Fruit fly (Drosophila melanogaster) whole organism, embryonic: ENCODE measurements around the gene CG7294.

Experiments used
- ATbp ChIP-seq: fragments of 200-800 bp; sonication (Bioruptor generic); optimal IDR thresholded peaks from 2 replicates; lab custom pipeline; 2017; ENCODE audit warnings: missing biosample characterization, mild to moderate bottlenecking, missing genetic modification characterization, missing genetic modification reagents
- Adf1 ChIP-seq: fragments of 200-800 bp; sonication (Bioruptor generic); IDR thresholded peaks from 2 replicates; pipeline ENCODE4 v1.3.6; 2022; ENCODE audit warnings: missing biosample characterization, missing genetic modification characterization
- CG10462 ChIP-seq: fragments of 200-800 bp; sonication (Bioruptor generic); optimal IDR thresholded peaks from 2 replicates; lab custom pipeline; 2016; ENCODE audit warnings: missing biosample characterization, missing genetic modification characterization
- CG11696 ChIP-seq: fragments of 200-800 bp; sonication (Bioruptor generic); IDR thresholded peaks from 2 replicates; pipeline ENCODE4 v1.3.6; 2022; ENCODE audit warnings: missing biosample characterization, missing genetic modification characterization
- CG13123 ChIP-seq: fragments of 200-800 bp; sonication (Bioruptor generic); optimal IDR thresholded peaks from 2 replicates; lab custom pipeline; 2016; ENCODE audit warnings: missing biosample characterization, missing genetic modification characterization
- CG13287 ChIP-seq: fragments of 200-800 bp; sonication (Bioruptor generic); IDR thresholded peaks from 2 replicates; pipeline ENCODE4 v1.3.6; 2022; ENCODE audit warnings: missing biosample characterization, missing genetic modification characterization; ENCODE audit not compliant: partially characterized antibody
- CG13775 ChIP-seq: fragments of 200-800 bp; sonication (Bioruptor generic); optimal IDR thresholded peaks from 3 replicates; lab custom pipeline; 2017; ENCODE audit warnings: missing biosample characterization, mild to moderate bottlenecking, missing genetic modification characterization
- CG15073 ChIP-seq: fragments of 200-800 bp; sonication (Bioruptor generic); optimal IDR thresholded peaks from 2 replicates; lab custom pipeline; 2016; ENCODE audit warnings: missing biosample characterization, missing genetic modification characterization
- CG15696 ChIP-seq: fragments of 200-800 bp; sonication (Bioruptor generic); optimal IDR thresholded peaks from 2 replicates; lab custom pipeline; 2019; ENCODE audit warnings: missing biosample characterization, mild to moderate bottlenecking, missing genetic modification characterization, moderate library complexity
- CG17186 ChIP-seq: fragments of 200-800 bp; sonication (Bioruptor generic); optimal IDR thresholded peaks from 3 replicates; lab custom pipeline; 2017; ENCODE audit warnings: missing biosample characterization, missing genetic modification reagents, missing genetic modification characterization
- CG17328 ChIP-seq: fragments of 200-800 bp; sonication (Bioruptor generic); IDR thresholded peaks from 2 replicates; pipeline ENCODE4 v1.3.6; 2022; ENCODE audit warnings: missing biosample characterization, missing genetic modification characterization
- CG17385 ChIP-seq: fragments of 200-800 bp; sonication (Bioruptor generic); optimal IDR thresholded peaks from 3 replicates; lab custom pipeline; 2018; ENCODE audit warnings: missing biosample characterization, mild to moderate bottlenecking, missing genetic modification characterization
- CG17612 ChIP-seq: fragments of 200-800 bp; sonication (Bioruptor generic); IDR thresholded peaks from 2 replicates; pipeline ENCODE4 v1.3.6; 2022; ENCODE audit warnings: missing biosample characterization, missing genetic modification characterization
- CG18476 ChIP-seq: fragments of 200-800 bp; sonication (Bioruptor generic); optimal IDR thresholded peaks from 2 replicates; lab custom pipeline; 2016; ENCODE audit warnings: missing biosample characterization, mild to moderate bottlenecking, missing genetic modification characterization
- CG2129 ChIP-seq: fragments of 200-800 bp; sonication (Bioruptor generic); IDR thresholded peaks from 2 replicates; pipeline ENCODE4 v1.3.6; 2022; ENCODE audit warnings: missing biosample characterization, missing genetic modification characterization; ENCODE audit not compliant: partially characterized antibody
- CG32532 ChIP-seq: fragments of 200-800 bp; sonication (Bioruptor generic); IDR thresholded peaks from 2 replicates; pipeline ENCODE4 v1.3.6; 2022; ENCODE audit warnings: missing biosample characterization, missing genetic modification characterization
- CG34224 ChIP-seq: fragments of 200-800 bp; sonication (Bioruptor generic); IDR thresholded peaks from 3 replicates; pipeline ENCODE4 v1.3.6; 2022; ENCODE audit warnings: missing biosample characterization, missing genetic modification characterization; ENCODE audit not compliant: partially characterized antibody
- CG42726 ChIP-seq: fragments of 200-800 bp; sonication (Bioruptor generic); IDR thresholded peaks from 2 replicates; pipeline ENCODE4 v1.3.6; 2022; ENCODE audit warnings: missing biosample characterization, missing genetic modification characterization; ENCODE audit not compliant: partially characterized antibody
- CG4360 ChIP-seq: fragments of 200-800 bp; sonication (Bioruptor generic); IDR thresholded peaks from 2 replicates; pipeline ENCODE4 v1.3.6; 2022; ENCODE audit warnings: missing biosample characterization, missing genetic modification characterization
- CG4707 ChIP-seq: fragments of 200-800 bp; sonication (Bioruptor generic); optimal IDR thresholded peaks from 2 replicates; lab custom pipeline; 2018; ENCODE audit warnings: missing biosample characterization, mild to moderate bottlenecking, missing genetic modification characterization, moderate library complexity
- CG7271 ChIP-seq: fragments of 200-800 bp; sonication (Bioruptor generic); optimal IDR thresholded peaks from 2 replicates; lab custom pipeline; 2018; ENCODE audit warnings: missing biosample characterization, mild to moderate bottlenecking, missing genetic modification characterization, moderate library complexity
- CG8290 ChIP-seq, 3 experiments: fragments of 200-800 bp; sonication (Bioruptor generic); optimal IDR thresholded peaks; 2 replicates each; lab custom pipeline; 2016 to 2019; ENCODE audit warnings: missing biosample characterization in 3 of 3, missing genetic modification characterization in 3 of 3, mild to moderate bottlenecking in 2 of 3, moderate library complexity in 1 of 3
- CG9609 ChIP-seq: fragments of 200-800 bp; sonication (Bioruptor generic); optimal IDR thresholded peaks from 3 replicates; lab custom pipeline; 2016; ENCODE audit warnings: missing biosample characterization, missing genetic modification characterization
- CG9932 ChIP-seq: fragments of 200-800 bp; sonication (Bioruptor generic); IDR thresholded peaks from 2 replicates; pipeline ENCODE4 v1.3.6; 2022; ENCODE audit warnings: missing biosample characterization, missing genetic modification characterization
- D ChIP-seq, 2 experiments: fragments of 200-800 bp in 1 of 2; fragments of >200 bp in 1 of 2; sonication (Bioruptor generic) in 1 of 2; optimal IDR thresholded peaks; 2 replicates in 1 of 2; 3 replicates in 1 of 2; lab custom pipeline; 2017; ENCODE audit warnings: mild to moderate bottlenecking in 1 of 2, missing biosample characterization in 1 of 2, missing genetic modification characterization in 1 of 2, missing genetic modification reagents in 1 of 2
- HmgD ChIP-seq: fragments of 200-800 bp; sonication (Bioruptor generic); optimal IDR thresholded peaks from 3 replicates; lab custom pipeline; 2016; ENCODE audit warnings: missing biosample characterization, missing genetic modification characterization
- Kr ChIP-seq: fragments of 200-800 bp; sonication (Bioruptor generic); optimal IDR thresholded peaks from 2 replicates; lab custom pipeline; 2017; ENCODE audit warnings: missing biosample characterization, mild to moderate bottlenecking, missing genetic modification characterization
- MTF-1 ChIP-seq: fragments of 200-800 bp; sonication (Bioruptor generic); optimal IDR thresholded peaks from 2 replicates; lab custom pipeline; 2018; ENCODE audit warnings: missing biosample characterization, mild to moderate bottlenecking, missing genetic modification characterization, borderline replicate concordance
- Max ChIP-seq: fragments of 200-800 bp; sonication (Bioruptor generic); optimal IDR thresholded peaks from 2 replicates; lab custom pipeline; 2016; ENCODE audit warnings: missing biosample characterization, mild to moderate bottlenecking, missing genetic modification characterization
- NC2α ChIP-seq: fragments of 200-800 bp; sonication (Bioruptor generic); optimal IDR thresholded peaks from 2 replicates; lab custom pipeline; 2016; ENCODE audit warnings: missing biosample characterization, missing genetic modification characterization
- Ptx1 ChIP-seq: fragments of 200-800 bp; sonication (Bioruptor generic); IDR thresholded peaks from 2 replicates; pipeline ENCODE4 v1.3.6; 2022; ENCODE audit warnings: missing biosample characterization, missing genetic modification characterization
- YL-1 ChIP-seq: fragments of 200-800 bp; sonication (Bioruptor generic); optimal IDR thresholded peaks from 3 replicates; lab custom pipeline; 2017; ENCODE audit warnings: missing biosample characterization, mild to moderate bottlenecking, missing genetic modification characterization
- ase ChIP-seq: fragments of 200-800 bp; sonication (Bioruptor generic); IDR thresholded peaks from 3 replicates; pipeline ENCODE4 v1.3.6; 2022; ENCODE audit warnings: missing biosample characterization, missing genetic modification characterization
- az2 ChIP-seq: fragments of 200-800 bp; sonication (Bioruptor generic); optimal IDR thresholded peaks from 3 replicates; lab custom pipeline; 2016; ENCODE audit warnings: missing biosample characterization, missing genetic modification characterization
- dati ChIP-seq: fragments of 200-800 bp; sonication (Bioruptor generic); IDR thresholded peaks from 2 replicates; pipeline ENCODE4 v1.3.6; 2022; ENCODE audit warnings: missing biosample characterization, missing genetic modification characterization
- fd102C ChIP-seq: fragments of 200-800 bp; sonication (Bioruptor generic); optimal IDR thresholded peaks from 2 replicates; lab custom pipeline; 2018; ENCODE audit warnings: missing biosample characterization, mild to moderate bottlenecking, missing genetic modification characterization, moderate library complexity
- fd96Cb ChIP-seq: fragments of 200-800 bp; sonication (Bioruptor generic); optimal IDR thresholded peaks from 2 replicates; lab custom pipeline; 2018; ENCODE audit warnings: missing biosample characterization, mild to moderate bottlenecking, missing genetic modification characterization, moderate library complexity
- hkb ChIP-seq, 2 experiments: fragments of 200-800 bp in 1 of 2; fragments of >200 bp in 1 of 2; sonication (Bioruptor generic) in 1 of 2; IDR thresholded peaks in 1 of 2; optimal IDR thresholded peaks in 1 of 2; 2 replicates each; pipeline versions ENCODE4 v1.3.6 to Lab custom; 2017 to 2022; ENCODE audit warnings: missing biosample characterization in 1 of 2, missing genetic modification characterization in 1 of 2
- inv ChIP-seq: fragments of 200-800 bp; sonication (Bioruptor generic); IDR thresholded peaks from 2 replicates; pipeline ENCODE4 v1.3.6; 2022; ENCODE audit warnings: missing biosample characterization, missing genetic modification characterization; ENCODE audit not compliant: partially characterized antibody
- jumu ChIP-seq: fragments of 200-800 bp; sonication (Bioruptor generic); optimal IDR thresholded peaks from 3 replicates; lab custom pipeline; 2016; ENCODE audit warnings: missing biosample characterization, missing genetic modification characterization
- kni ChIP-seq: fragments of 200-800 bp; sonication (Bioruptor generic); optimal IDR thresholded peaks from 3 replicates; lab custom pipeline; 2017; ENCODE audit warnings: mild to moderate bottlenecking, missing biosample characterization, missing genetic modification reagents, missing genetic modification characterization
- odd ChIP-seq: fragments of 200-800 bp; sonication (Bioruptor generic); optimal IDR thresholded peaks from 2 replicates; lab custom pipeline; 2017; ENCODE audit warnings: missing biosample characterization, mild to moderate bottlenecking, missing genetic modification characterization
- otp ChIP-seq: fragments of 200-800 bp; sonication (Bioruptor generic); IDR thresholded peaks from 3 replicates; pipeline ENCODE4, ENCODE4 v1.3.6; 2022; ENCODE audit warnings: missing biosample characterization, missing genetic modification characterization
- pb ChIP-seq: fragments of 200-800 bp; sonication (Bioruptor generic); optimal IDR thresholded peaks from 3 replicates; lab custom pipeline; 2016; ENCODE audit warnings: missing biosample characterization, missing genetic modification characterization
- pnt ChIP-seq: fragments of 200-800 bp; sonication (Bioruptor generic); optimal IDR thresholded peaks from 3 replicates; lab custom pipeline; 2016; ENCODE audit warnings: missing biosample characterization, missing genetic modification characterization
- ranshi ChIP-seq: fragments of 200-800 bp; sonication (Bioruptor generic); IDR thresholded peaks from 2 replicates; pipeline ENCODE4 v1.3.6; 2022; ENCODE audit warnings: missing biosample characterization, missing genetic modification characterization
- stwl ChIP-seq: fragments of 200-800 bp; sonication (Bioruptor generic); optimal IDR thresholded peaks from 3 replicates; lab custom pipeline; 2018; ENCODE audit warnings: missing biosample characterization, mild to moderate bottlenecking, missing genetic modification characterization, moderate library complexity
- twi ChIP-seq: fragments of 200-800 bp; optimal IDR thresholded peaks from 2 replicates; lab custom pipeline; 2019; ENCODE audit warnings: missing biosample characterization, mild to moderate bottlenecking, missing genetic modification characterization, moderate library complexity
- usp ChIP-seq: fragments of >200 bp; optimal IDR thresholded peaks from 2 replicates; lab custom pipeline; 2017; ENCODE audit warnings: missing biosample characterization, missing genetic modification characterization

CG7294 gene

DNA sequence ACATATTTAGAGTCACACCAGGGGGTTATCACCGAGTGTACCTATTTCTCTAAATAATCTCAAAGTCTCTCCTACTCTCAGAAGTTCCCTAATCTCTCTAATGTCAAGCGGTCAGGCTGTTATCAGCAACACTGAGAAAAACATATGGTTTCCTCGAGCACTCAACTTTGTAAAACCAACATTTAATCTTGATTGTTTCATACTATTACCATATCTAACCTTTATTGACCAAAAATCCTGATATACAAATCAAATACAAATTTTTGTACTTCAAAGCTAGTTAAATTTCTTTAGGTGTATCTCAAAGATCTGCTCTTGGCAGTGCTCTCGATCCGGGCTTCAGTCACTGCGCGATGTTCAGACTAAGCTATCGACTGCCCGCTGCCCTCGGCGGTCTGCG is 14.2 kb upstream of the CG7294 start, which contains the start of gene CG6415 (continued):
- 0 out of 2 replicates have a peak, but pooled peaks have one; percentile 36 for TF ChIP-seq CG4360 (GFP tag; lab: Robert Waterston, UW)
- TF ChIP-seq kni (GFP tag; lab: Kevin White, UChicago), result no peak
- no peak for TF ChIP-seq YL-1 (GFP tag; lab: Kevin White, UChicago)
- TF ChIP-seq CG15696, result peak; percentile 81
- TF ChIP-seq CG17186 (GFP tag; lab: Kevin White, UChicago), result no peak
- no peak for TF ChIP-seq CG13287 (GFP tag; lab: Robert Waterston, UW)
- TF ChIP-seq CG34224 (GFP tag; lab: Robert Waterston, UW), result no peak
- TF ChIP-seq CG2129 (GFP tag; lab: Robert Waterston, UW), result no peak
- TF ChIP-seq Adf1 (GFP tag; lab: Robert Waterston, UW), result no peak
- TF ChIP-seq odd (GFP tag; lab: Kevin White, UChicago), result peak; percentile 30
- peak; percentile 32 for TF ChIP-seq pnt
- peak; percentile 46 for TF ChIP-seq CG13775 (GFP tag; lab: Kevin White, UChicago)
- TF ChIP-seq CG15073, result no peak
- peak; percentile 71 for TF ChIP-seq Ptx1
- TF ChIP-seq CG10462 (GFP tag; lab: Kevin White, UChicago), result peak; percentile 51
- peak; percentile 73; the same call in 2 of the 3 replicates for TF ChIP-seq ase
- TF ChIP-seq CG32532 (GFP tag; lab: Robert Waterston, UW), result peak; percentile 68; the same call in 1 of the 2 replicates
- peak; percentile 75 for TF ChIP-seq az2 (GFP tag; lab: Kevin White, UChicago)
- TF ChIP-seq NC2α, result peak; percentile 47
- no peak for TF ChIP-seq fd102C
- no peak for TF ChIP-seq HmgD (GFP tag; lab: Kevin White, UChicago)
- peak; percentile 6 for TF ChIP-seq pb (GFP tag; lab: Kevin White, UChicago)
- TF ChIP-seq CG13123, result peak; percentile 8
- no peak for TF ChIP-seq usp (GFP tag; lab: Kevin White, UChicago)
- peak; percentile 66 for TF ChIP-seq CG9609 (GFP tag; lab: Kevin White, UChicago)
- no peak for TF ChIP-seq CG7271
- TF ChIP-seq CG17328 (GFP tag; lab: Robert Waterston, UW), result peak; percentile 75
- no peak for TF ChIP-seq inv (GFP tag; lab: Robert Waterston, UW)
- no peak for TF ChIP-seq D (optimal IDR thresholded peaks at IDR 0.05; lab: Kevin White, UChicago)
- TF ChIP-seq D (GFP tag; optimal IDR thresholded peaks at IDR 0.05; lab: Kevin White, UChicago), result peak; percentile 68
- peak; percentile 58; the same call in 1 of the 2 replicates for TF ChIP-seq CG11696 (GFP tag; lab: Robert Waterston, UW)
- peak; percentile 75 for TF ChIP-seq fd96Cb (tag; lab: Kevin White, UChicago)
- TF ChIP-seq CG18476 (GFP tag; lab: Kevin White, UChicago), result peak; percentile 48
- TF ChIP-seq CG4707 (GFP tag; lab: Kevin White, UChicago), result no peak
- peak; percentile 50; the same call in 1 of the 2 replicates for TF ChIP-seq dati (GFP tag; lab: Robert Waterston, UW)
- TF ChIP-seq jumu (GFP tag; lab: Kevin White, UChicago), result peak; percentile 46
- no peak for TF ChIP-seq hkb (optimal IDR thresholded peaks at IDR 0.05; lab: Kevin White, UChicago)
- TF ChIP-seq hkb (GFP tag; IDR thresholded peaks at IDR 0.05; lab: Robert Waterston, UW), result peak; percentile 65
- peak; percentile 71 for TF ChIP-seq ATbp (GFP tag; lab: Kevin White, UChicago)
- TF ChIP-seq Max (GFP tag; lab: Kevin White, UChicago), result peak; percentile 3
- peak; percentile 63 for TF ChIP-seq CG17385 (GFP tag; lab: Kevin White, UChicago)
- TF ChIP-seq CG42726 (GFP tag; lab: Robert Waterston, UW), result no peak
- no peak for TF ChIP-seq stwl
- peak; percentile 64 for TF ChIP-seq ranshi (GFP tag; lab: Robert Waterston, UW)
- TF ChIP-seq Kr (GFP tag; lab: Kevin White, UChicago), result no peak
- TF ChIP-seq MTF-1 (GFP tag; lab: Kevin White, UChicago), result peak; percentile 50
- peak; percentile 60 for TF ChIP-seq CG17612 (GFP tag; lab: Robert Waterston, UW)
- TF ChIP-seq twi (tag; lab: Kevin White, UChicago), result no peak
- no peak for TF ChIP-seq CG8290 (GFP tag; optimal IDR thresholded peaks at IDR 0.05; lab: Kevin White, UChicago)
- TF ChIP-seq CG8290 (tag; optimal IDR thresholded peaks at IDR 0.05; lab: Kevin White, UChicago), result peak in 1 of 2 experiments; percentile 80
- TF ChIP-seq otp (GFP tag; lab: Robert Waterston, UW), result peak; percentile 76; the same call in 2 of the 3 replicates
- TF ChIP-seq CG9932 (GFP tag; lab: Robert Waterston, UW), result peak; percentile 36; the same call in 1 of the 2 replicates
